Worm (Caenorhabditis elegans): ENCODE measurements around the gene C18H7.6.

The C18H7.6 gene

ce11 chrIV:558735-559284, 33.5 kb downstream of the C18H7.6 start, which contains the start of gene efn-4:
Gene efn-4, plus strand, starts transcription at chrIV:559234.
- no peak for TF ChIP-seq unc-42 (tag; optimal IDR thresholded peaks at IDR 0.05)
- no peak for TF ChIP-seq nhr-11 (tag; optimal IDR thresholded peaks at IDR 0.05)
- TF ChIP-seq ceh-19 (GFP tag; optimal IDR thresholded peaks at IDR 0.05): no peak
- TF ChIP-seq elt-2 (tag; optimal IDR thresholded peaks at IDR 0.05): no peak
- no peak for TF ChIP-seq elt-4 (tag; optimal IDR thresholded peaks at IDR 0.05)

ce11 chrIV:554005-554404, 38.3 kb downstream of the C18H7.6 start:
- no peak for TF ChIP-seq F13H6.1 (tag; optimal IDR thresholded peaks at IDR 0.05)
- peak; percentile 38 for TF ChIP-seq unc-55 (GFP tag; optimal IDR thresholded peaks at IDR 0.05)
- TF ChIP-seq pat-9 (tag; optimal IDR thresholded peaks at IDR 0.05): no peak

- no peak for TF ChIP-seq ttx-3 (tag; optimal IDR thresholded peaks at IDR 0.05)
- no peak for TF ChIP-seq ztf-16 (tag; optimal IDR thresholded peaks at IDR 0.05)
- peak; percentile 12 for TF ChIP-seq dve-1 (tag; optimal IDR thresholded peaks at IDR 0.05)
- TF ChIP-seq dmd-4 (tag; optimal IDR thresholded peaks at IDR 0.05; ENCODE audit: borderline replicate concordance): no peak
- no peak for TF ChIP-seq npax-4 (tag; optimal IDR thresholded peaks at IDR 0.05)
- peak; percentile 98 for TF ChIP-seq elt-2 (tag; optimal IDR thresholded peaks at IDR 0.05)
Measured at ce11 chrIV:551923-552322, 40.4 kb downstream of the C18H7.6 start.

ce11 chrIV:548000-548399, 44.3 kb downstream of the C18H7.6 start, which contains the start of gene F56A11.4:
Gene F56A11.4, plus strand, starts transcription at chrIV:548300.
- TF ChIP-seq ceh-19 (GFP tag; optimal IDR thresholded peaks at IDR 0.05) (no peak), mec-3 (tag; optimal IDR thresholded peaks at IDR 0.05; ENCODE audit: borderline replicate concordance) (no peak), pha-2 (tag; optimal IDR thresholded peaks at IDR 0.05) (no peak), K02D7.2 (tag; optimal IDR thresholded peaks at IDR 0.05) (no peak), pag-3 (tag; optimal IDR thresholded peaks at IDR 0.05; ENCODE audit: borderline replicate concordance) (no peak), pax-1 (tag; optimal IDR thresholded peaks at IDR 0.05) (no peak), ets-4 (tag; optimal IDR thresholded peaks at IDR 0.05) (no peak), ceh-18 (tag; optimal IDR thresholded peaks at IDR 0.05) (no peak), fkh-6 (tag; optimal IDR thresholded peaks at IDR 0.05) (no peak), ceh-30 (tag; optimal IDR thresholded peaks at IDR 0.05) (no peak), hlh-30 (tag; optimal IDR thresholded peaks at IDR 0.05; ENCODE audit: insufficient read depth) (no peak), elt-2 (tag; optimal IDR thresholded peaks at IDR 0.05) (no peak), Y22D7AL.16 (tag; optimal IDR thresholded peaks at IDR 0.05) (no peak), dmd-4 (tag; optimal IDR thresholded peaks at IDR 0.05; ENCODE audit: borderline replicate concordance) (no peak), pqm-1 (tag; optimal IDR thresholded peaks at IDR 0.05) (no peak), pha-4 (tag; optimal IDR thresholded peaks at IDR 0.05) (no peak), ceh-31 (tag; optimal IDR thresholded peaks at IDR 0.05) (no peak), lin-11 (tag; optimal IDR thresholded peaks at IDR 0.05) (no peak), ceh-6 (GFP tag; optimal IDR thresholded peaks at IDR 0.05) (no peak)

- TF ChIP-seq hlh-8 (tag; optimal IDR thresholded peaks at IDR 0.05): no peak
- peak; percentile 59 for TF ChIP-seq dve-1 (tag; optimal IDR thresholded peaks at IDR 0.05)
- no peak for TF ChIP-seq K02D7.2 (tag; optimal IDR thresholded peaks at IDR 0.05)
- TF ChIP-seq pha-4 (tag; optimal IDR thresholded peaks at IDR 0.05): no peak
- TF ChIP-seq gmeb-2 (tag; optimal IDR thresholded peaks at IDR 0.05): no peak
- no peak for TF ChIP-seq ceh-45 (GFP tag; IDR thresholded peaks at IDR 0.05)
- no peak for TF ChIP-seq lim-6 (tag; optimal IDR thresholded peaks at IDR 0.05)
Measured at ce11 chrIV:545852-546251, 46.4 kb downstream of the C18H7.6 start.

Measured in whole organism, late embryonic.